Worm (Caenorhabditis elegans) whole organism, late embryonic: ENCODE results near the gene T24H10.5.

Experiments
- C08G9.2 ChIP-seq: sonication (generic microtip); optimal IDR thresholded peaks from 2 replicates; lab custom pipeline; 2016; ENCODE audit warnings: mild to moderate bottlenecking, missing genetic modification characterization, moderate library complexity, missing compliant biosample characterization
- C38D4.7 ChIP-seq: fragments of 200-800 bp; sonication (Bioruptor generic); optimal IDR thresholded peaks from 2 replicates; lab custom pipeline; 2018; ENCODE audit warnings: mild to moderate bottlenecking, missing genetic modification characterization, moderate library complexity, missing compliant biosample characterization
- F13H6.1 ChIP-seq: sonication (generic microtip); optimal IDR thresholded peaks from 2 replicates; lab custom pipeline; 2016; ENCODE audit warnings: missing genetic modification characterization, missing compliant biosample characterization
- K02D7.2 ChIP-seq: sonication (generic microtip); optimal IDR thresholded peaks from 2 replicates; lab custom pipeline; 2017; ENCODE audit warnings: mild to moderate bottlenecking, missing genetic modification characterization, missing compliant biosample characterization
- K09A11.1 ChIP-seq: sonication (generic microtip); optimal IDR thresholded peaks from 2 replicates; lab custom pipeline; 2017; ENCODE audit warnings: antibody characterized with exemption, mild to moderate bottlenecking, missing genetic modification characterization, missing compliant biosample characterization; ENCODE audit not compliant: insufficient read depth
- ceh-18 ChIP-seq: sonication (generic microtip); optimal IDR thresholded peaks from 2 replicates; lab custom pipeline; 2016; ENCODE audit warnings: missing genetic modification characterization, missing compliant biosample characterization
- ceh-19 ChIP-seq: fragments of 200-800 bp; sonication (Bioruptor generic); optimal IDR thresholded peaks from 2 replicates; lab custom pipeline; 2018; ENCODE audit warnings: mild to moderate bottlenecking, missing genetic modification characterization, missing compliant biosample characterization
- ceh-2 ChIP-seq: sonication (generic microtip); optimal IDR thresholded peaks from 2 replicates; lab custom pipeline; 2016; ENCODE audit warnings: missing genotype, missing genetic modification characterization, missing compliant biosample characterization
- ceh-22 ChIP-seq: sonication (generic microtip); optimal IDR thresholded peaks from 2 replicates; lab custom pipeline; 2017; ENCODE audit warnings: missing biosample characterization, missing genetic modification characterization
- ceh-31 ChIP-seq: sonication (generic microtip); optimal IDR thresholded peaks from 2 replicates; lab custom pipeline; 2016; ENCODE audit warnings: missing genetic modification characterization, missing compliant biosample characterization
- ceh-34 ChIP-seq: sonication (generic microtip); optimal IDR thresholded peaks from 2 replicates; lab custom pipeline; 2016; ENCODE audit warnings: mild to moderate bottlenecking, missing genetic modification characterization, missing compliant biosample characterization
- ceh-48 ChIP-seq: sonication (generic microtip); optimal IDR thresholded peaks from 2 replicates; lab custom pipeline; 2016; ENCODE audit warnings: missing genetic modification characterization, inconsistent platforms, missing compliant biosample characterization
- elt-2 ChIP-seq: sonication (generic microtip); optimal IDR thresholded peaks from 2 replicates; lab custom pipeline; 2016; ENCODE audit warnings: missing genetic modification reagents, missing genetic modification characterization, missing compliant biosample characterization
- ets-4 ChIP-seq: sonication (generic microtip); optimal IDR thresholded peaks from 2 replicates; lab custom pipeline; 2016; ENCODE audit warnings: missing genetic modification characterization, missing compliant biosample characterization
- eyg-1 ChIP-seq: sonication (generic microtip); optimal IDR thresholded peaks from 2 replicates; lab custom pipeline; 2016; ENCODE audit warnings: missing genotype, missing genetic modification characterization, missing compliant biosample characterization
- fax-1 ChIP-seq: sonication (generic microtip); optimal IDR thresholded peaks from 2 replicates; lab custom pipeline; 2016; ENCODE audit warnings: missing genotype, missing genetic modification characterization, missing compliant biosample characterization
- fkh-6 ChIP-seq: sonication (generic microtip); optimal IDR thresholded peaks from 2 replicates; lab custom pipeline; 2016; ENCODE audit warnings: missing genetic modification characterization, missing compliant biosample characterization
- gmeb-2 ChIP-seq: sonication (generic microtip); optimal IDR thresholded peaks from 2 replicates; lab custom pipeline; 2016; ENCODE audit warnings: missing genetic modification characterization, inconsistent platforms, missing compliant biosample characterization
- hlh-13 ChIP-seq: fragments of 200-800 bp; sonication (Bioruptor generic); optimal IDR thresholded peaks from 2 replicates; lab custom pipeline; 2018; ENCODE audit warnings: mild to moderate bottlenecking, missing genetic modification characterization, missing compliant biosample characterization
- hlh-30 ChIP-seq: sonication (generic microtip); optimal IDR thresholded peaks from 2 replicates; lab custom pipeline; 2017; ENCODE audit warnings: antibody characterized with exemption, missing genetic modification characterization, missing compliant biosample characterization; ENCODE audit not compliant: insufficient read depth
- hlh-8 ChIP-seq: sonication (generic microtip); optimal IDR thresholded peaks from 2 replicates; lab custom pipeline; 2016; ENCODE audit warnings: missing genotype, missing genetic modification characterization, missing compliant biosample characterization
- lim-6 ChIP-seq: sonication (generic microtip); optimal IDR thresholded peaks from 2 replicates; lab custom pipeline; 2016; ENCODE audit warnings: missing genetic modification characterization, missing compliant biosample characterization
- madf-2 ChIP-seq: sonication (generic microtip); optimal IDR thresholded peaks from 2 replicates; lab custom pipeline; 2017; ENCODE audit warnings: missing genetic modification characterization, missing compliant biosample characterization
- mec-3 ChIP-seq: sonication (generic microtip); optimal IDR thresholded peaks from 2 replicates; lab custom pipeline; 2016; ENCODE audit warnings: borderline replicate concordance, missing genetic modification characterization, missing compliant biosample characterization
- nfya-1 ChIP-seq: sonication (generic microtip); optimal IDR thresholded peaks from 2 replicates; lab custom pipeline; 2017; ENCODE audit warnings: missing genetic modification characterization, mild to moderate bottlenecking, missing compliant biosample characterization, antibody characterized with exemption, moderate library complexity
- nhr-232 ChIP-seq: sonication (generic microtip); optimal IDR thresholded peaks from 2 replicates; lab custom pipeline; 2016; ENCODE audit warnings: missing genetic modification characterization, missing compliant biosample characterization
- pax-1 ChIP-seq: fragments of 150-350 bp; optimal IDR thresholded peaks from 2 replicates; lab custom pipeline; 2014; ENCODE audit warnings: missing biosample characterization, missing genetic modification characterization
- pha-2 ChIP-seq: sonication (generic microtip); optimal IDR thresholded peaks from 2 replicates; lab custom pipeline; 2017; ENCODE audit warnings: mild to moderate bottlenecking, missing genetic modification characterization, missing compliant biosample characterization
- pha-4 ChIP-seq: fragments of 150-350 bp; optimal IDR thresholded peaks from 2 replicates; lab custom pipeline; 2018; ENCODE audit warnings: missing biosample characterization, missing genetic modification reagents, missing genetic modification characterization
- pros-1 ChIP-seq: fragments of 150-350 bp; optimal IDR thresholded peaks from 2 replicates; lab custom pipeline; 2014; ENCODE audit warnings: missing biosample characterization, missing genetic modification reagents, missing genetic modification characterization
- ref-2 ChIP-seq: sonication (generic microtip); optimal IDR thresholded peaks from 2 replicates; lab custom pipeline; 2016; ENCODE audit warnings: missing genetic modification characterization, missing compliant biosample characterization
- rnt-1 ChIP-seq: sonication (generic microtip); optimal IDR thresholded peaks from 2 replicates; lab custom pipeline; 2016; ENCODE audit warnings: missing genetic modification characterization, missing compliant biosample characterization
- sox-2 ChIP-seq: fragments of 200-800 bp; sonication (Bioruptor generic); IDR thresholded peaks from 2 replicates; pipeline ENCODE4 v1.3.6; 2022; ENCODE audit warnings: missing genetic modification reagents, missing genetic modification characterization, missing compliant biosample characterization
- syd-9 ChIP-seq: sonication (generic microtip); optimal IDR thresholded peaks from 2 replicates; lab custom pipeline; 2016; ENCODE audit warnings: mild to moderate bottlenecking, missing genetic modification characterization, moderate library complexity, missing compliant biosample characterization
- tbx-2 ChIP-seq: sonication (generic microtip); optimal IDR thresholded peaks from 2 replicates; lab custom pipeline; 2016; ENCODE audit warnings: missing genetic modification characterization, missing compliant biosample characterization
- unc-42 ChIP-seq: sonication (generic microtip); optimal IDR thresholded peaks from 2 replicates; lab custom pipeline; 2016; ENCODE audit warnings: missing genotype, missing genetic modification characterization, missing compliant biosample characterization
- unc-55 ChIP-seq: sonication (generic microtip); optimal IDR thresholded peaks from 2 replicates; lab custom pipeline; 2017; ENCODE audit warnings: missing biosample characterization, missing genetic modification reagents, missing genetic modification characterization

The T24H10.5 gene

DNA sequence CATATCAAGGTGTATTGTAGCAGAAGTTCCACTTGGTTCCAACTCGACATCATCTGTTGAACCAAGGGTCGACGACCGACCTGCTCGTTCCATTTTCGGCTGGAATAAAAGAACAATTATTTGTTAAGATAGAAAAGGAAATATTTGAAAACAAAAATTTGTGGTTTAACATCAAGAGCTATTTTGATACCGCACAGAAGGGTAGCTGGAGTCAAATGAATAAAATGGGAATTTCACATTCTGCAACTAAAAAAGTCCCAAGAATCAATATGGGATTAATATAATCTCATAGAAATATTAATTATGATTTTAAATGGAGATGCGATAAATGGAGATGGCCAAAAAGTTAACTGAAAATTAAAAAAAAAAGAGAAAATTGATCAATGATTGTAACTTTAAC lies 2.4 kb upstream of the T24H10.5 start, which contains the start of gene clh-5 (continued):
- TF ChIP-seq syd-9 (tag; lab: Kevin White, UChicago), result no peak

DNA sequence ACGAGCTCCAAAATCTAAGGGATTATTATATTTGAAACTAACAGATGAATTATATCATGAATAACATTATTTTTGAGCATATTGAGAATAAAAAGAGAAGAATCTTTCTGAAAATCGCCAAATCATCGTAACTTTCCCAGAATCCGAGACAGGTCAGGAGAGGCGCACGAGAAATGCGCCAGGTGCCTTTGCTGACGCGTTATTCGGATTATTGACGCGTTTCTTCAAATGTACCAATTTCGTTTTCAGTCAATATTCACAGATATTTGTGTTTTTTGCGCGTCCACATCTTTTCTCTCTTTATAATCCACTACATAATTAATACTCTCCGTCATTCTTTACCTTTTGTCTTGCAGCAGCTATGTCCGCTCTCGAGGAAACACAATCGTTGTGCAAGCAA lies 1.9 kb upstream of the T24H10.5 start, which contains the start of gene T24H10.1:
T24H10.1 (plus strand) TSS at position 355 of the 400 bp plus-strand sequence.
- TF ChIP-seq hlh-30 (tag; lab: Kevin White, UChicago) (peak; percentile 21), K02D7.2 (tag; lab: Kevin White, UChicago) (no peak), tbx-2 (tag; lab: Kevin White, UChicago) (peak; percentile 14), unc-42 (peak; percentile 17), ceh-48 (peak; percentile 58), madf-2 (tag; lab: Kevin White, UChicago) (no peak)

DNA sequence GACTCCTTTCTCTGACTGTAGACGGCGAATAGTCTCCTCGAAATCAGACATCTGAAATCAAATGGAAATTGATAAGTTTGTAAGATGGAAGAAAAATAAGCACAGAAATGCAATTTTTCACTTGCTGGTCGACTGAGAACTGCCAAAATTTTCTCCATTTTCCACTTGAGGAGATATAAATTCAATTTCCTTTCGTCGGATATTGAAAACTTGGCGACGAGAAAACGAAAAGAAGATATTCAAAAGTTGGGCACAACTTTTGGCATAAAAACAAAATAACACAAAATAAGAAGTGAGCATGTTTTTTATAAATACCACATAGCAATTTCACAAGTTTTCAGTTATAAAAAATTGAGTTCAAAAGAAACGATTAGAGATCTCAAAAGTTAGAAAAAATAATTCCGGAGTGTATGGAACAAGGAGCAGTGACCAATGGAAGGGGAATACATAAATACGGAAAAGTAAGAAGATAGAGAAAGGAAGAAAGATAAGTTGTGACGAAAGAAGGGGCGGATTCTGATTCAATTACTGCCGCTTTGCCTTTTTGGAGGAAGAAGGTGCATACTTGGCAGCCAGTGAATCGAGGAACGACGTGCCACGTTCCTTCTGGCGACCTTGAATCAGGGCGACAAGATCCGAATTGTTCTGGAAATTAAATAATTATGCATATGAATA lies 6.3 kb downstream of the T24H10.5 start, which contains the start of gene dyrb-1:
dyrb-1 (minus strand) TSS at position 51 of the 675 bp plus-strand sequence.
- TF ChIP-seq pax-1 (tag; lab: Kevin White, UChicago), result no peak
- TF ChIP-seq unc-42, result peak; percentile 89

DNA sequence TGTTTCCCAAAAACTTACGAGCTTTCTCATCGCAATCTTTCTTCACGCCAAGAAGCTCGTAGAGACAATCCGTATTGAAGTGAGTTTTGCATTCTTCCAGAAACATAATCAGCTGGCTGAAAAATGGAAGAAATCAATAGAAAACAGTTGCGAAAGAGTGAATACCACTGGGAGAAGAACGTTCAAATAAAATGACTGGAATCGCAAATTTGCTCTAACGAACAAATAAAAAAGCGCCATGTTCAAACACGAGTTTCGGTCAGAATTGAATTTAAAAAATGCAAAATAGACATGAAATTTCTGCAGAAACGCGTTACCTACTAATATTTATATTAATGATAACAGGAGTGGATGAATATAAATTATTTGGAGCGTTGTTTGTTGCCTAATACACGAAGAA lies 7.5 kb downstream of the T24H10.5 start, which contains the start of gene dnj-23:
dnj-23 (minus strand) TSS at position 158 of the 400 bp plus-strand sequence.
- TF ChIP-seq fkh-6 (no peak), C38D4.7 (GFP tag; lab: Kevin White, UChicago) (no peak), fax-1 (tag; lab: Kevin White, UChicago) (no peak), ceh-19 (GFP tag; lab: Kevin White, UChicago) (no peak), pros-1 (no peak), ceh-22 (no peak), gmeb-2 (no peak), elt-2 (tag; lab: Kevin White, UChicago) (no peak)

DNA sequence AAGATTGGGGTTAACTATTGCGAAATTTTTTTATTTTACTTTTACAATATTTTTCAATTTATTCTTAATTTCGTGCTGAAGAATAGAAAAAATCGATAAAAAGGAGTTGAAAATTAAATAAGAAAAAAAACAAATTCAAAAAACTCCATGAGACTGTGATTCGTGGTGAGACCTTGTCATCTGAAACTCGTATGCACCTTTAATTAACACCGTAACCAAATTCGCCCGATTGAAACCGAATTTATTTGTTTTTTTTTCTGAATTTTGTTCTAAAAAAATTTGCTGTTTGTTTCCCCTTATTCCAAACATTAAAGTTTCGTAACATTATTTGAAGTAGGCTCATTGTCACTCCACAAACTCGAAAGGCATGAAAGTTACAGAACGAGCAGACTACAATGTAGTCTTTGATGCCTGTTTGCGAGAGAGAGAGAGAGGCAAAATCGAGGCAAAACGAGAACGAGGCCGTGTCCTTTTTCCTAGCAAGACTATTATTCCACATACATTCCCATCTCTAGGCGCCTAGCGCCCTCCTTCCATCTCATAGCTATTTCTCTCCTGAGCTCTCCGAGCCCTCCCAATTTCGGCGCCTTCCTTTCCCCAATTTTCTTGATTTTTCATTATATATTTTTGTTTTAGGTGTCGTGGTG lies 8.1 kb downstream of the T24H10.5 start, which contains the start of gene T24H10.4:
T24H10.4 (plus strand) TSS at position 630 of the 647 bp plus-strand sequence.
- TF ChIP-seq C08G9.2, result no peak
- no peak for TF ChIP-seq madf-2 (tag; lab: Kevin White, UChicago)
- no peak for TF ChIP-seq tbx-2 (tag; lab: Kevin White, UChicago)
- TF ChIP-seq nhr-232, result no peak
- TF ChIP-seq unc-42, result peak; percentile 37
- no peak for TF ChIP-seq pha-2 (tag; lab: Kevin White, UChicago)

DNA sequence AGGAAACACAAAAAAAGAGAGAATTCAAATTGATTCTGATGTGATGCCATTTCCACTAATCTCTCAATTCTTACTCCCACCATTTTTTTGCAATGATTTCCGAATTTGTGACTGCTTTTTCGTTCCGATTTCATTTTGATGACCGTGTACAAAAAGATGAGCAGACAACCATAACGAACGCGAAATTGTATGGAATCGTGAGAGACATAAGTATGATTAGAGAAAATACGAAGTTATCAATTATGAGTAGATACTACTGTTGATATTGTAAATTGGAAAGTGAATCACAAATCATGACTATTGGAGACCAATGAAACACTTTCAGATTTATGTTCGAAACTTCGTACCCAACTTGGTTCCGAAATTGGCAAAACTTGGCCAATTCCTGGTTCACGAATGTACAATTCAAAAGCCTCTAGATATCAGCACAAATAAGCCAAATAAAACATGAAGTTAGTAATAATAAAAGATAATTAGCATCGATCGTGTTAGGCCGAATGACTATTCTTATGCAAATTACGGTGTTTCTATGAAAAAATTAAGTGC lies 10.6 kb downstream of the T24H10.5 start:
- TF ChIP-seq lim-6 (tag; lab: Kevin White, UChicago) (no peak), sox-2 (GFP tag; lab: Robert Waterston, UW) (no peak), elt-2 (tag; lab: Kevin White, UChicago) (no peak), mec-3 (tag; lab: Kevin White, UChicago) (no peak), F13H6.1 (tag; lab: Kevin White, UChicago) (no peak), nhr-232 (no peak), pax-1 (tag; lab: Kevin White, UChicago) (no peak), tbx-2 (tag; lab: Kevin White, UChicago) (no peak), pha-4 (tag; lab: Kevin White, UChicago) (no peak), ceh-2 (tag; lab: Kevin White, UChicago) (no peak), hlh-13 (GFP tag; lab: Kevin White, UChicago) (no peak), gmeb-2 (no peak)

DNA sequence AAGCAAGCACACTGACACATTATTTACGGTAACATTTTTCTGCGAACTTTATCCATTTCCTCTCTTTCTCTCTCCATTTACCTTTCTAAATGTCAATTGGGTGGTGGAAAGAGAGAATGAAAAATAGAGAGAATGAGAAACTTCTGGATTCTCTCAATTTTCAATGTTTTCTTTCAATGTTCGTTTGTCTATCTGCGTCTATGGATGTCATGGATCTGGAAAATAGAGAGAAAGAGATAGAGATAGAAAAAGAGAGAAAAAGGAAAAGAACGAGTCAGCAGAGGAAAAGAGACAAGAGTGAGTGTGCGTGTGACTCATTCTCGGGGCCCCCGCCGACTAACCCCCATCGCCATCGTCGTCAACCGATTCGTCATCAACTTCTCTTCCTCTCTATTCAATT lies 12.0 kb downstream of the T24H10.5 start, which contains the start of gene jun-1:
jun-1 (plus strand) TSS at position 307 of the 400 bp plus-strand sequence.
- TF ChIP-seq hlh-30 (tag; lab: Kevin White, UChicago) (peak; percentile 61), ets-4 (tag; lab: Kevin White, UChicago) (peak; percentile 65), hlh-8 (tag; lab: Kevin White, UChicago) (no peak), ceh-18 (peak; percentile 80), ceh-31 (tag; lab: Kevin White, UChicago) (peak; percentile 71), rnt-1 (tag; lab: Kevin White, UChicago) (peak; percentile 55), madf-2 (tag; lab: Kevin White, UChicago) (peak; percentile 18), nfya-1 (tag; lab: Kevin White, UChicago) (peak; percentile 75), unc-42 (peak; percentile 57), ref-2 (tag; lab: Kevin White, UChicago) (peak; percentile 9), lim-6 (tag; lab: Kevin White, UChicago) (no peak), unc-55 (peak; percentile 64), K09A11.1 (tag; lab: Kevin White, UChicago) (peak; percentile 46), pha-4 (tag; lab: Kevin White, UChicago) (no peak), eyg-1 (tag; lab: Kevin White, UChicago) (no peak), ceh-34 (peak; percentile 19)
